Worm (Caenorhabditis elegans) whole organism, early embryonic: ENCODE measurements around the gene C49F5.8.

Experiments used
- B0310.2 ChIP-seq: sonication (generic microtip); optimal IDR thresholded peaks from 2 replicates; lab custom pipeline; 2016; ENCODE audit warnings: mild to moderate bottlenecking, missing genetic modification characterization, missing compliant biosample characterization
- ama-1 ChIP-seq: fragments of 150-350 bp; optimal IDR thresholded peaks from 2 replicates; lab custom pipeline; 2014
- hmg-4 ChIP-seq: fragments of 200-800 bp; sonication (Bioruptor generic); optimal IDR thresholded peaks from 2 replicates; lab custom pipeline; 2018; ENCODE audit warnings: mild to moderate bottlenecking, missing genetic modification characterization, missing compliant biosample characterization

DNA sequence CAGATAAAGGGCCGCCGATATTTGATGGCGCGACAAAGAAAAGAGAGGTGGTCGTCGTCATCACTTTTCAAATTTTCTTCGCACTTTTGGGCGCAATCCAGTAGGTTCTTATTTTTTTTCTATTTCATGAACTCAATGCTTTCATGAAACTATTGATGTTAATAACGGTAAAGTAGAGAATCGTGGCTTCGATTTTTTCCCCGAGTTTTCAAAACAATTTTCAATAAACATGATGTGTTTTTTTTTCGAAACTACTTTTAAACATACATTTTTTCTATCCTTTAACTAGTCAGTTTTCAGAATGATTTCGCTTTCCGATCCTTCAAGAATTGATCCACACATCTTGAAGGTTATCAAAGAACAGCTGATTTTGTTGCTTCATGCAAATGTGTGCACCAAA is 25.9 kb downstream of the C49F5.8 start, which contains the start of gene C49F5.5:
- TF ChIP-seq hmg-4 (GFP tag; lab: Kevin White, UChicago) (no peak), ama-1 (lab: Kevin White, UChicago) (no peak), B0310.2 (tag; lab: Kevin White, UChicago) (no peak)
